Fruit fly (Drosophila melanogaster) S2 (cell line): ENCODE results near the gene Epp.

Source experiments
- CG8478 ChIP-seq: fragments of >200 bp; optimal IDR thresholded peaks from 2 replicates; lab custom pipeline; 2018
- CTCF ChIP-seq, 2 experiments: fragments of >200 bp; optimal IDR thresholded peaks; 2 replicates each; lab custom pipeline; 2018

DNA sequence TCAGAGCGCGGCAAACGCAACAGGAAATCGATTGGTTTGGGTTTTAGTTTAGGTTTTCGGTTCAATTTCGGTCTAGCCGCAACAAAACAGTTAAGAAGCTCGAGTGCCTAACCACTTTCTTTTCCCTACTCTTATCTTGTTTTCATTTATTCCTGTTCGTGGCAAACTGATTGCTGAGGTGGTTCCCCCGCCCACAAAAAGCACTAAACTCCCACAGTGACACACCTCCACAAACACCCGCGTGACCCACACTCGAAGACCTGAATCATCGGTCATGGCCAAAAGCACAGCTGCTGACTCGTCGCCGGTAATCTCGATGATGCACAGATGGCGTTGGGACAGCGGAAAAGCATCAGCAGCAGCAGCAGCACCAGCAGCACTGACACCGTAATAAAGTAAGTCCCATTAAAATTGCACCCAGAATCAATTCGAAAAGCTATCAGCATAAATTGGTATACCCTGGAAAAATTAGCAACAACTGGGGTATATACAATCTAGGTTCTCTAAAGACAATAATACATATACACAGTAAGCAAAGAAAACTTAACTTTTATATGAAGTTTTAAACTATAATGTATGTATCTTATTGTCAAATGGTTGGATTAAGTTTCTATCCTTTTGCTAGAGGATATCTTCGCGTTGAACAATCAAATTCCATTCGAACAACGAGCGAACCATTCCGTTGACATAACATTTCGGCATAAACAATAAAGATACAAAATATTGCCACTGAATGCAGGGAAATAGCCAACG lies 33.2 kb upstream of the Epp start:
- TF ChIP-seq CTCF (optimal IDR thresholded peaks at IDR 0.05; lab: Kevin White, UChicago) (no peak), CG8478 (lab: Kevin White, UChicago) (no peak)
